Fruit fly (Drosophila melanogaster): ENCODE measurements around the gene repo.

repo gene

dm6 chr3R:18228713-18229222 is 7.2 kb upstream of the repo start (continued):
- TF ChIP-seq CG9932 (GFP tag; IDR thresholded peaks at IDR 0.05) (peak; percentile 27; the same call in 1 of the 2 replicates), twi (tag; optimal IDR thresholded peaks at IDR 0.05) (no peak), CG17328 (GFP tag; IDR thresholded peaks at IDR 0.05) (0 out of 2 replicates have a peak, but pooled peaks have one; percentile 13), Ravus (GFP tag; IDR thresholded peaks at IDR 0.05) (no peak), gcm (GFP tag; optimal IDR thresholded peaks at IDR 0.05) (peak; percentile 70), gro (GFP tag; optimal IDR thresholded peaks at IDR 0.05) (no peak), seq (GFP tag; IDR thresholded peaks at IDR 0.05) (no peak), Max (GFP tag; optimal IDR thresholded peaks at IDR 0.05) (no peak), CG8089 (GFP tag; optimal IDR thresholded peaks at IDR 0.05) (no peak), Nf-YA (GFP tag; IDR thresholded peaks at IDR 0.05) (0 out of 2 replicates have a peak, but pooled peaks have one; percentile 23), CG8924 (tag; optimal IDR thresholded peaks at IDR 0.05) (no peak), H2.0 (GFP tag; IDR thresholded peaks at IDR 0.05) (no peak), sisA (GFP tag; IDR thresholded peaks at IDR 0.05) (0 out of 2 replicates have a peak, but pooled peaks have one; percentile 15), vvl (GFP tag; IDR thresholded peaks at IDR 0.05) (peak; percentile 31; the same call in 1 of the 2 replicates), NfI (GFP tag; optimal IDR thresholded peaks at IDR 0.05) (no peak), caup (GFP tag; optimal IDR thresholded peaks at IDR 0.05; ENCODE audit: severe bottlenecking) (no peak), ttk (GFP tag; IDR thresholded peaks at IDR 0.05) (0 out of 2 replicates have a peak, but pooled peaks have one; percentile 28), lbe (GFP tag; optimal IDR thresholded peaks at IDR 0.05) (no peak), salm (tag; optimal IDR thresholded peaks at IDR 0.05) (no peak), Dek (tag; optimal IDR thresholded peaks at IDR 0.05) (no peak), yki (optimal IDR thresholded peaks at IDR 0.05) (no peak), wdn (GFP tag; IDR thresholded peaks at IDR 0.05) (no peak), CG7786 (GFP tag; optimal IDR thresholded peaks at IDR 0.05) (no peak), Opbp (GFP tag; IDR thresholded peaks at IDR 0.05; ENCODE audit: partially characterized antibody) (no peak), prd (optimal IDR thresholded peaks at IDR 0.05) (no peak), prd (GFP tag; IDR thresholded peaks at IDR 0.05) (0 out of 3 replicates have a peak, but pooled peaks have one; percentile 31), CG2120 (GFP tag; optimal IDR thresholded peaks at IDR 0.05) (peak; percentile 35), slbo (GFP tag; IDR thresholded peaks at IDR 0.05) (peak; percentile 24; the same call in 1 of the 2 replicates), HLH3B (GFP tag; IDR thresholded peaks at IDR 0.05) (0 out of 2 replicates have a peak, but pooled peaks have one; percentile 21), Lim3 (GFP tag; IDR thresholded peaks at IDR 0.05) (no peak), tup (GFP tag; optimal IDR thresholded peaks at IDR 0.05) (no peak), ssp (GFP tag; IDR thresholded peaks at IDR 0.05) (no peak), zf30C (GFP tag; optimal IDR thresholded peaks at IDR 0.05) (peak; percentile 48), Aef1 (GFP tag; IDR thresholded peaks at IDR 0.05) (no peak), CG18619 (GFP tag; optimal IDR thresholded peaks at IDR 0.05) (no peak), chm (GFP tag; IDR thresholded peaks at IDR 0.05) (peak; percentile 10; the same call in 1 of the 2 replicates), Stat92E (GFP tag; optimal IDR thresholded peaks at IDR 0.05) (no peak), Usf (GFP tag; optimal IDR thresholded peaks at IDR 0.05) (no peak), Ada2b (GFP tag; IDR thresholded peaks at IDR 0.05) (0 out of 2 replicates have a peak, but pooled peaks have one; percentile 6), ap (GFP tag; IDR thresholded peaks at IDR 0.05) (no peak), Dip2 (GFP tag; IDR thresholded peaks at IDR 0.05) (no peak), CG9609 (GFP tag; optimal IDR thresholded peaks at IDR 0.05) (no peak), HLHmδ (GFP tag; optimal IDR thresholded peaks at IDR 0.05) (no peak), CG6765 (GFP tag; optimal IDR thresholded peaks at IDR 0.05) (no peak), Optix (GFP tag; IDR thresholded peaks at IDR 0.05) (no peak), row (GFP tag; IDR thresholded peaks at IDR 0.05) (peak; percentile 43; the same call in 1 of the 3 replicates), Med (GFP tag) (peak; percentile 56), Oaz (GFP tag; IDR thresholded peaks at IDR 0.05) (no peak), CG10543 (GFP tag; optimal IDR thresholded peaks at IDR 0.05) (peak; percentile 19), stc (GFP tag; IDR thresholded peaks at IDR 0.05) (no peak), maf-S (GFP tag; optimal IDR thresholded peaks at IDR 0.05) (no peak), Atf-2 (GFP tag; optimal IDR thresholded peaks at IDR 0.05) (no peak)
